Fruit fly (Drosophila melanogaster) whole organism, embryonic: ENCODE data around the gene CG4631.

Experiments
- Adf1 ChIP-seq: fragments of 200-800 bp; sonication (Bioruptor generic); IDR thresholded peaks from 2 replicates; pipeline ENCODE4 v1.3.6; 2022; ENCODE audit warnings: missing biosample characterization, missing genetic modification characterization
- Antp ChIP-seq: fragments of 200-800 bp; sonication (Bioruptor generic); optimal IDR thresholded peaks from 3 replicates; lab custom pipeline; 2016; ENCODE audit warnings: missing biosample characterization, missing genetic modification characterization
- Atf6 ChIP-seq: fragments of 200-800 bp; sonication (Bioruptor generic); IDR thresholded peaks from 2 replicates; pipeline ENCODE4 v1.3.6; 2022; ENCODE audit warnings: missing biosample characterization, missing genetic modification characterization
- Bdp1 ChIP-seq: fragments of 200-800 bp; sonication (Bioruptor generic); optimal IDR thresholded peaks from 3 replicates; lab custom pipeline; 2016; ENCODE audit warnings: missing biosample characterization, missing genetic modification characterization
- CG10565 ChIP-seq: fragments of 200-800 bp; sonication (Bioruptor generic); optimal IDR thresholded peaks from 3 replicates; lab custom pipeline; 2016; ENCODE audit warnings: missing biosample characterization, mild to moderate bottlenecking, missing genetic modification characterization
- CG11456 ChIP-seq: fragments of 200-800 bp; sonication (Bioruptor generic); IDR thresholded peaks from 3 replicates; pipeline ENCODE4 v1.3.6; 2022; ENCODE audit warnings: missing biosample characterization, missing genetic modification characterization
- CG12104 ChIP-seq: fragments of 200-800 bp; sonication (Bioruptor generic); optimal IDR thresholded peaks from 3 replicates; lab custom pipeline; 2016; ENCODE audit warnings: missing biosample characterization, missing genetic modification characterization
- CG12391 ChIP-seq: fragments of 200-800 bp; sonication (Bioruptor generic); optimal IDR thresholded peaks from 3 replicates; lab custom pipeline; 2018; ENCODE audit warnings: missing biosample characterization, mild to moderate bottlenecking, missing genetic modification characterization, moderate library complexity
- CG12942 ChIP-seq: fragments of 200-800 bp; sonication (Bioruptor generic); optimal IDR thresholded peaks from 3 replicates; lab custom pipeline; 2016; ENCODE audit warnings: missing biosample characterization, missing genetic modification characterization
- CG13775 ChIP-seq: fragments of 200-800 bp; sonication (Bioruptor generic); optimal IDR thresholded peaks from 3 replicates; lab custom pipeline; 2017; ENCODE audit warnings: missing biosample characterization, mild to moderate bottlenecking, missing genetic modification characterization
- CG14014 ChIP-seq: fragments of 200-800 bp; sonication (Bioruptor generic); IDR thresholded peaks from 2 replicates; pipeline ENCODE4 v1.3.6; 2022; ENCODE audit warnings: missing biosample characterization, missing genetic modification characterization
- CG30403 ChIP-seq: fragments of 200-800 bp; sonication (Bioruptor generic); optimal IDR thresholded peaks from 3 replicates; lab custom pipeline; 2016; ENCODE audit warnings: missing biosample characterization, missing genetic modification characterization
- CG31388 ChIP-seq: fragments of 200-800 bp; sonication (Bioruptor generic); optimal IDR thresholded peaks from 2 replicates; lab custom pipeline; 2016; ENCODE audit warnings: missing biosample characterization, missing genetic modification characterization
- CG33557 ChIP-seq: fragments of 200-800 bp; sonication (Bioruptor generic); optimal IDR thresholded peaks from 2 replicates; lab custom pipeline; 2019; ENCODE audit warnings: missing biosample characterization, mild to moderate bottlenecking, missing genetic modification characterization, moderate library complexity
- CG3995 ChIP-seq: fragments of 200-800 bp; sonication (Bioruptor generic); optimal IDR thresholded peaks from 3 replicates; lab custom pipeline; 2016; ENCODE audit warnings: missing biosample characterization, missing genetic modification characterization
- CG4360 ChIP-seq: fragments of 200-800 bp; sonication (Bioruptor generic); IDR thresholded peaks from 2 replicates; pipeline ENCODE4 v1.3.6; 2022; ENCODE audit warnings: missing biosample characterization, missing genetic modification characterization
- CG4424 ChIP-seq: fragments of 200-800 bp; sonication (Bioruptor generic); optimal IDR thresholded peaks from 3 replicates; lab custom pipeline; 2016; ENCODE audit warnings: missing biosample characterization, missing genetic modification characterization
- CG5245 ChIP-seq: fragments of 200-800 bp; sonication (Bioruptor generic); optimal IDR thresholded peaks from 3 replicates; lab custom pipeline; 2016; ENCODE audit warnings: missing biosample characterization, missing genetic modification characterization
- CG5953 ChIP-seq: fragments of 200-800 bp; sonication (Bioruptor generic); IDR thresholded peaks from 2 replicates; pipeline ENCODE4 v1.3.6; 2022; ENCODE audit warnings: missing biosample characterization, missing genetic modification characterization
- CG6272 ChIP-seq: fragments of 200-800 bp; sonication (Bioruptor generic); IDR thresholded peaks from 2 replicates; pipeline ENCODE4 v1.3.6; 2022; ENCODE audit warnings: missing biosample characterization, missing genetic modification characterization
- CG6689 ChIP-seq: fragments of 200-800 bp; sonication (Bioruptor generic); IDR thresholded peaks from 2 replicates; pipeline ENCODE4 v1.3.6; 2022; ENCODE audit warnings: missing biosample characterization, missing genetic modification characterization
- CG6854 ChIP-seq: fragments of 200-800 bp; sonication (Bioruptor generic); optimal IDR thresholded peaks from 3 replicates; lab custom pipeline; 2017; ENCODE audit warnings: missing biosample characterization, mild to moderate bottlenecking, missing genetic modification characterization
- CG7786 ChIP-seq: fragments of 200-800 bp; sonication (Bioruptor generic); optimal IDR thresholded peaks from 2 replicates; lab custom pipeline; 2016; ENCODE audit warnings: missing biosample characterization, missing genetic modification characterization
- D19A ChIP-seq: fragments of 200-800 bp; optimal IDR thresholded peaks from 3 replicates; lab custom pipeline; 2019; ENCODE audit warnings: missing biosample characterization, mild to moderate bottlenecking, missing genetic modification characterization, moderate library complexity
- HLH3B ChIP-seq: fragments of 200-800 bp; sonication (Bioruptor generic); IDR thresholded peaks from 2 replicates; pipeline ENCODE4 v1.3.6; 2022; ENCODE audit warnings: missing biosample characterization, missing genetic modification characterization
- Hand ChIP-seq: fragments of 200-800 bp; sonication (Bioruptor generic); optimal IDR thresholded peaks from 2 replicates; lab custom pipeline; 2017; ENCODE audit warnings: mild to moderate bottlenecking, missing biosample characterization, missing genetic modification reagents, missing genetic modification characterization
- Lpt ChIP-seq: fragments of >200 bp; optimal IDR thresholded peaks from 2 replicates; lab custom pipeline; 2018; ENCODE audit warnings: missing biosample characterization, missing genetic modification characterization
- Neu2 ChIP-seq: fragments of 200-800 bp; sonication (Bioruptor generic); optimal IDR thresholded peaks from 3 replicates; lab custom pipeline; 2016; ENCODE audit warnings: missing biosample characterization, missing genetic modification characterization, borderline replicate concordance
- Opbp ChIP-seq: fragments of 200-800 bp; sonication (Bioruptor generic); IDR thresholded peaks from 3 replicates; pipeline ENCODE4 v1.3.6; 2022; ENCODE audit warnings: missing biosample characterization, missing genetic modification characterization; ENCODE audit not compliant: partially characterized antibody
- Sox100B ChIP-seq: fragments of 200-800 bp; sonication (Bioruptor generic); optimal IDR thresholded peaks from 3 replicates; lab custom pipeline; 2018; ENCODE audit warnings: missing biosample characterization, mild to moderate bottlenecking, missing genetic modification characterization
- Spps ChIP-seq: fragments of 200-800 bp; sonication (Bioruptor generic); optimal IDR thresholded peaks from 2 replicates; lab custom pipeline; 2018; ENCODE audit warnings: missing biosample characterization, mild to moderate bottlenecking, missing genetic modification characterization
- Sry-β ChIP-seq: fragments of 200-800 bp; sonication (Bioruptor generic); optimal IDR thresholded peaks from 2 replicates; lab custom pipeline; 2018; ENCODE audit warnings: missing biosample characterization, mild to moderate bottlenecking, missing genetic modification characterization, moderate library complexity
- Ssrp ChIP-seq: fragments of 200-800 bp; sonication (Bioruptor generic); optimal IDR thresholded peaks from 2 replicates; lab custom pipeline; 2018; ENCODE audit warnings: missing biosample characterization, mild to moderate bottlenecking, missing genetic modification characterization, moderate library complexity
- chinmo ChIP-seq: fragments of 200-800 bp; sonication (Bioruptor generic); IDR thresholded peaks from 4 replicates; pipeline ENCODE4 v1.3.6; 2022; ENCODE audit warnings: missing biosample characterization, missing genetic modification characterization; ENCODE audit not compliant: partially characterized antibody
- croc ChIP-seq: fragments of 200-800 bp; sonication (Bioruptor generic); conservative IDR thresholded peaks from 3 replicates; pipeline ENCODE4 v1.3.6; 2022; ENCODE audit warnings: missing biosample characterization, missing genetic modification characterization
- cwo ChIP-seq: fragments of 200-800 bp; sonication (Bioruptor generic); optimal IDR thresholded peaks from 3 replicates; lab custom pipeline; 2017; ENCODE audit warnings: missing biosample characterization, missing genetic modification characterization, mild to moderate bottlenecking, moderate library complexity, missing genetic modification reagents
- dmrt99B ChIP-seq: fragments of 200-800 bp; sonication (Bioruptor generic); optimal IDR thresholded peaks from 2 replicates; lab custom pipeline; 2018; ENCODE audit warnings: missing biosample characterization, mild to moderate bottlenecking, missing genetic modification characterization, moderate library complexity
- ems ChIP-seq: fragments of 200-800 bp; sonication (Bioruptor generic); optimal IDR thresholded peaks from 3 replicates; lab custom pipeline; 2016; ENCODE audit warnings: missing biosample characterization, missing genetic modification characterization
- esg ChIP-seq: fragments of 200-800 bp; sonication (Bioruptor generic); conservative IDR thresholded peaks from 2 replicates; pipeline ENCODE4 v1.3.6; 2022; ENCODE audit warnings: missing biosample characterization, missing genetic modification characterization
- grn ChIP-seq: fragments of 200-800 bp; sonication (Bioruptor generic); optimal IDR thresholded peaks from 3 replicates; lab custom pipeline; 2017; ENCODE audit warnings: missing biosample characterization, missing genetic modification characterization
- gsb-n ChIP-seq: fragments of 200-800 bp; sonication (Bioruptor generic); optimal IDR thresholded peaks from 3 replicates; lab custom pipeline; 2018; ENCODE audit warnings: missing biosample characterization, mild to moderate bottlenecking, missing genetic modification characterization
- ken ChIP-seq: fragments of 200-800 bp; sonication (Bioruptor generic); IDR thresholded peaks from 3 replicates; pipeline ENCODE4 v1.3.6; 2022; ENCODE audit warnings: missing biosample characterization, missing genetic modification characterization
- lmd ChIP-seq: fragments of 200-800 bp; sonication (Bioruptor generic); IDR thresholded peaks from 2 replicates; pipeline ENCODE4 v1.3.6; 2022; ENCODE audit warnings: missing biosample characterization, missing genetic modification characterization
- maf-S ChIP-seq: fragments of 200-800 bp; sonication (Bioruptor generic); optimal IDR thresholded peaks from 2 replicates; lab custom pipeline; 2016; ENCODE audit warnings: missing biosample characterization, missing genetic modification characterization
- nmo ChIP-seq: fragments of 200-800 bp; sonication (Bioruptor generic); optimal IDR thresholded peaks from 2 replicates; lab custom pipeline; 2018; ENCODE audit warnings: missing biosample characterization, mild to moderate bottlenecking, missing genetic modification characterization, moderate library complexity
- pan ChIP-seq, 4 experiments: fragments of >200 bp in 3 of 4; fragments of 200-800 bp in 1 of 4; sonication (Bioruptor generic) in 1 of 4; optimal IDR thresholded peaks in 3 of 4; IDR thresholded peaks in 1 of 4; 2 replicates each; pipeline versions ENCODE4 v1.3.6 to Lab custom; 2017 to 2022; ENCODE audit warnings: missing biosample characterization in 2 of 4, missing genetic modification characterization in 2 of 4, mixed read lengths in 1 of 4
- pita ChIP-seq: fragments of 200-800 bp; sonication (Bioruptor generic); optimal IDR thresholded peaks from 2 replicates; lab custom pipeline; 2017; ENCODE audit warnings: missing biosample characterization, mild to moderate bottlenecking, missing genetic modification characterization
- sens ChIP-seq: fragments of 200-800 bp; sonication (Bioruptor generic); peaks from one replicate; lab custom pipeline; 2016; ENCODE audit warnings: missing biosample characterization, missing genetic modification characterization
- slou ChIP-seq: fragments of 200-800 bp; sonication (Bioruptor generic); optimal IDR thresholded peaks from 3 replicates; lab custom pipeline; 2016; ENCODE audit warnings: missing biosample characterization, missing genetic modification characterization
- sna ChIP-seq: fragments of 200-800 bp; sonication (Bioruptor generic); IDR thresholded peaks from 2 replicates; pipeline ENCODE4 v1.3.6; 2022; ENCODE audit warnings: missing biosample characterization, missing genetic modification characterization; ENCODE audit not compliant: partially characterized antibody
- tx ChIP-seq: fragments of 200-800 bp; sonication (Bioruptor generic); optimal IDR thresholded peaks from 2 replicates; lab custom pipeline; 2016; ENCODE audit warnings: missing biosample characterization, missing genetic modification characterization
- vfl ChIP-seq: fragments of 200-800 bp; sonication (Bioruptor generic); optimal IDR thresholded peaks from 2 replicates; lab custom pipeline; 2016; ENCODE audit warnings: missing biosample characterization, missing genetic modification characterization

Gene CG4631

DNA sequence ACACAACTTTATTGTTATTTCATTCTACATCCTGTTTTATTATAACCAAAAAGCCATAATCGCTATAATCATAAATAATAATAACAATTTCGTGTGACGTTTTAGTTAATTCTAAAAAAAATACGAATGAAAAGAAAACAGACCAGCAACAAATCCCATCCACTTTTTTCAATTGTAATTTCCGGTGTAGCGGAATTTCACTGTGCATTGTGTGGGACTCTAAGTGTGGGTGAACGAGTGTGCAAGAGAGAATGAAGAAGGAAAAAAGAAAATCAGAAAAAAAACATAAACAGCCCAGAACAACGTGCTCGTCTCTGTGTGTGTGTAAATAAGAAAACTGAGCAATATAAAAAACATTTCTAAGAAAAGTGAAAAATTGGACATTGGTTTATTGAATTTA is 4.9 kb upstream of the CG4631 start (continued):
- TF ChIP-seq vfl (GFP tag; lab: Kevin White, UChicago) (no peak), Lpt (GFP tag; lab: Kevin White, UChicago) (no peak), Neu2 (GFP tag; lab: Kevin White, UChicago) (no peak), ken (GFP tag; lab: Robert Waterston, UW) (no peak), pita (GFP tag; lab: Kevin White, UChicago) (no peak), CG12104 (no peak), maf-S (GFP tag; lab: Kevin White, UChicago) (no peak), tx (no peak), CG14014 (GFP tag; lab: Robert Waterston, UW) (no peak), CG10565 (GFP tag; lab: Kevin White, UChicago) (no peak), D19A (tag; lab: Kevin White, UChicago) (peak; percentile 1), nmo (GFP tag; lab: Kevin White, UChicago) (peak; percentile 0), CG30403 (peak; percentile 20), CG12391 (tag; lab: Kevin White, UChicago) (no peak), Spps (tag; lab: Kevin White, UChicago) (no peak), chinmo (GFP tag; lab: Robert Waterston, UW) (no peak), CG6272 (GFP tag; lab: Robert Waterston, UW) (no peak), CG5953 (GFP tag; lab: Robert Waterston, UW) (no peak), Hand (GFP tag; lab: Kevin White, UChicago) (no peak), sens (peak; percentile 65), CG33557 (GFP tag; lab: Kevin White, UChicago) (no peak), CG11456 (GFP tag; lab: Robert Waterston, UW) (no peak), CG5245 (GFP tag; lab: Kevin White, UChicago) (no peak), esg (no peak), Opbp (GFP tag; lab: Robert Waterston, UW) (no peak), Sox100B (GFP tag; lab: Kevin White, UChicago) (no peak), HLH3B (GFP tag; lab: Robert Waterston, UW) (no peak), cwo (GFP tag; lab: Kevin White, UChicago) (no peak), gsb-n (tag; lab: Kevin White, UChicago) (peak; percentile 2), Antp (no peak), CG4424 (GFP tag; lab: Kevin White, UChicago) (no peak), CG3995 (no peak), pan (optimal IDR thresholded peaks at IDR 0.05; lab: Kevin White, UChicago) (no peak), pan (GFP tag; optimal IDR thresholded peaks at IDR 0.05 in 1 of 2, IDR thresholded peaks at IDR 0.05 in 1 of 2) (no peak), CG13775 (no peak), Bdp1 (GFP tag; lab: Kevin White, UChicago) (no peak), ems (GFP tag; lab: Kevin White, UChicago) (no peak), CG6854 (GFP tag; lab: Kevin White, UChicago) (no peak), Sry-β (GFP tag; lab: Kevin White, UChicago) (no peak), CG31388 (GFP tag; lab: Kevin White, UChicago) (no peak), Atf6 (no peak), CG12942 (GFP tag; lab: Kevin White, UChicago) (no peak), CG7786 (GFP tag; lab: Kevin White, UChicago) (no peak), slou (GFP tag; lab: Kevin White, UChicago) (no peak), Ssrp (tag; lab: Kevin White, UChicago) (peak; percentile 22), croc (peak; percentile 14; the same call in 1 of the 3 replicates), sna (GFP tag; lab: Robert Waterston, UW) (no peak), CG6689 (GFP tag; lab: Robert Waterston, UW) (no peak), CG4360 (GFP tag; lab: Robert Waterston, UW) (no peak), lmd (GFP tag; lab: Robert Waterston, UW) (no peak), grn (GFP tag; lab: Kevin White, UChicago) (no peak), Adf1 (GFP tag; lab: Robert Waterston, UW) (no peak), dmrt99B (no peak)
